Fruit fly (Drosophila melanogaster): Measurements from ENCODE around the gene Hexo2.

Hexo2 gene

dm6 chrX:8661162-8661807 lies 48.2 kb upstream of the Hexo2 start:
- peak; percentile 29 for TF ChIP-seq jim (GFP tag; optimal IDR thresholded peaks at IDR 0.05)
- no peak for TF ChIP-seq usp (GFP tag; optimal IDR thresholded peaks at IDR 0.05)
- TF ChIP-seq psq (GFP tag; optimal IDR thresholded peaks at IDR 0.05) = peak; percentile 70
- no peak for TF ChIP-seq Hr83 (GFP tag; optimal IDR thresholded peaks at IDR 0.05; ENCODE audit: poor library complexity, severe bottlenecking)

dm6 chrX:8662247-8662646 lies 47.2 kb upstream of the Hexo2 start:
- no peak for TF ChIP-seq Hr83 (GFP tag; optimal IDR thresholded peaks at IDR 0.05; ENCODE audit: poor library complexity, severe bottlenecking)
- TF ChIP-seq sage (GFP tag; optimal IDR thresholded peaks at IDR 0.05) = no peak
- no peak for TF ChIP-seq Mio (GFP tag; optimal IDR thresholded peaks at IDR 0.05)
- no peak for TF ChIP-seq N (GFP tag; optimal IDR thresholded peaks at IDR 0.05)

dm6 chrX:8663795-8664194 lies 45.7 kb upstream of the Hexo2 start:
- TF ChIP-seq CrebA (GFP tag; optimal IDR thresholded peaks at IDR 0.05; ENCODE audit: borderline replicate concordance) = no peak

- no peak for TF ChIP-seq jim (GFP tag; optimal IDR thresholded peaks at IDR 0.05)
- no peak for TF ChIP-seq GATAd (GFP tag; optimal IDR thresholded peaks at IDR 0.05)
- no peak for TF ChIP-seq lola (GFP tag; optimal IDR thresholded peaks at IDR 0.05)
- TF ChIP-seq woc (GFP tag; optimal IDR thresholded peaks at IDR 0.05) = no peak
- no peak for TF ChIP-seq dmrt93B (GFP tag; optimal IDR thresholded peaks at IDR 0.05)
- TF ChIP-seq Jra (GFP tag; optimal IDR thresholded peaks at IDR 0.05) = no peak
- TF ChIP-seq Hr78 (GFP tag; optimal IDR thresholded peaks at IDR 0.05) = no peak
- TF ChIP-seq Vsx2 (GFP tag; optimal IDR thresholded peaks at IDR 0.05; ENCODE audit: partially characterized antibody) = no peak
These were observed 43.7 kb upstream of the Hexo2 start for dm6 chrX:8665576-8666297.

dm6 chrX:8667070-8667469 lies 42.4 kb upstream of the Hexo2 start:
- TF ChIP-seq usp (GFP tag; optimal IDR thresholded peaks at IDR 0.05) (no peak), fru (GFP tag; optimal IDR thresholded peaks at IDR 0.05) (no peak), HLH106 (tag; optimal IDR thresholded peaks at IDR 0.05) (no peak), Mio (GFP tag; optimal IDR thresholded peaks at IDR 0.05) (no peak), dsf (GFP tag; optimal IDR thresholded peaks at IDR 0.05; ENCODE audit: borderline replicate concordance) (no peak), Hr78 (GFP tag; optimal IDR thresholded peaks at IDR 0.05) (no peak), Dfd (GFP tag; optimal IDR thresholded peaks at IDR 0.05) (no peak), foxo (GFP tag; optimal IDR thresholded peaks at IDR 0.05) (no peak), Dif (GFP tag; optimal IDR thresholded peaks at IDR 0.05; ENCODE audit: partially characterized antibody) (no peak), psq (GFP tag; optimal IDR thresholded peaks at IDR 0.05) (no peak), Vsx2 (GFP tag; optimal IDR thresholded peaks at IDR 0.05; ENCODE audit: partially characterized antibody) (no peak), dl (GFP tag; optimal IDR thresholded peaks at IDR 0.05; ENCODE audit: insufficient read depth in 1 of 2, partially characterized antibody in 2 of 2) (no peak), Hnf4 (GFP tag; optimal IDR thresholded peaks at IDR 0.05) (no peak), jim (GFP tag; optimal IDR thresholded peaks at IDR 0.05) (no peak), brk (GFP tag; optimal IDR thresholded peaks at IDR 0.05) (no peak), CG32264 (GFP tag; optimal IDR thresholded peaks at IDR 0.05) (no peak), Jra (GFP tag; optimal IDR thresholded peaks at IDR 0.05) (no peak)

- TF ChIP-seq OdsH (GFP tag; optimal IDR thresholded peaks at IDR 0.05) = peak; percentile 53
- TF ChIP-seq ey (GFP tag; optimal IDR thresholded peaks at IDR 0.05) = peak; percentile 80
- TF ChIP-seq Mio (GFP tag; optimal IDR thresholded peaks at IDR 0.05) = no peak
- TF ChIP-seq Myc (optimal IDR thresholded peaks at IDR 0.05) = no peak
- no peak for TF ChIP-seq GATAd (GFP tag; optimal IDR thresholded peaks at IDR 0.05)
- TF ChIP-seq CrebA (GFP tag; optimal IDR thresholded peaks at IDR 0.05; ENCODE audit: borderline replicate concordance) = no peak
- no peak for TF ChIP-seq dl (GFP tag; optimal IDR thresholded peaks at IDR 0.05; ENCODE audit: insufficient read depth in 1 of 2, partially characterized antibody in 2 of 2)
- no peak for TF ChIP-seq N (GFP tag; optimal IDR thresholded peaks at IDR 0.05)
- TF ChIP-seq Sp1 (GFP tag; optimal IDR thresholded peaks at IDR 0.05) = peak; percentile 64
- TF ChIP-seq Hr78 (GFP tag; optimal IDR thresholded peaks at IDR 0.05) = no peak
- no peak for TF ChIP-seq Vsx2 (GFP tag; optimal IDR thresholded peaks at IDR 0.05; ENCODE audit: partially characterized antibody)
- TF ChIP-seq Hnf4 (GFP tag; optimal IDR thresholded peaks at IDR 0.05) = peak; percentile 57
- no peak for TF ChIP-seq dsf (GFP tag; optimal IDR thresholded peaks at IDR 0.05; ENCODE audit: borderline replicate concordance)
- TF ChIP-seq foxo (GFP tag; optimal IDR thresholded peaks at IDR 0.05) = peak in 1 of 2 experiments; percentile 74
- peak; percentile 23 for TF ChIP-seq Dfd (GFP tag; optimal IDR thresholded peaks at IDR 0.05)
- peak; percentile 70 for TF ChIP-seq br (GFP tag; optimal IDR thresholded peaks at IDR 0.05)
- TF ChIP-seq sage (GFP tag; optimal IDR thresholded peaks at IDR 0.05) = no peak
- no peak for TF ChIP-seq jim (GFP tag; optimal IDR thresholded peaks at IDR 0.05)
- TF ChIP-seq brk (GFP tag; optimal IDR thresholded peaks at IDR 0.05) = no peak
- no peak for TF ChIP-seq CG32264 (GFP tag; optimal IDR thresholded peaks at IDR 0.05)
- no peak for TF ChIP-seq Dif (GFP tag; optimal IDR thresholded peaks at IDR 0.05; ENCODE audit: partially characterized antibody)
- TF ChIP-seq h (GFP tag; optimal IDR thresholded peaks at IDR 0.05) = peak; percentile 64
- no peak for TF ChIP-seq pan (optimal IDR thresholded peaks at IDR 0.05)
- peak; percentile 21 for TF ChIP-seq psq (GFP tag; optimal IDR thresholded peaks at IDR 0.05)
- peak; percentile 67 for TF ChIP-seq HLH106 (tag; optimal IDR thresholded peaks at IDR 0.05)
- TF ChIP-seq lola (GFP tag; optimal IDR thresholded peaks at IDR 0.05) = no peak
- TF ChIP-seq Abd-B (GFP tag; optimal IDR thresholded peaks at IDR 0.05) = no peak
- TF ChIP-seq CG9705 (GFP tag; optimal IDR thresholded peaks at IDR 0.05) = no peak
- peak; percentile 30 for TF ChIP-seq dmrt93B (GFP tag; optimal IDR thresholded peaks at IDR 0.05)
- peak; percentile 66 for TF ChIP-seq fru (GFP tag; optimal IDR thresholded peaks at IDR 0.05)
These were observed 41.7 kb upstream of the Hexo2 start for dm6 chrX:8667709-8668108.
